Worm (Caenorhabditis elegans): ENCODE results near the gene ZK470.4.
A peak's percentile ranks its signal among the peaks of the same experiment; 100 is the strongest.

Gene ZK470.4

DNA sequence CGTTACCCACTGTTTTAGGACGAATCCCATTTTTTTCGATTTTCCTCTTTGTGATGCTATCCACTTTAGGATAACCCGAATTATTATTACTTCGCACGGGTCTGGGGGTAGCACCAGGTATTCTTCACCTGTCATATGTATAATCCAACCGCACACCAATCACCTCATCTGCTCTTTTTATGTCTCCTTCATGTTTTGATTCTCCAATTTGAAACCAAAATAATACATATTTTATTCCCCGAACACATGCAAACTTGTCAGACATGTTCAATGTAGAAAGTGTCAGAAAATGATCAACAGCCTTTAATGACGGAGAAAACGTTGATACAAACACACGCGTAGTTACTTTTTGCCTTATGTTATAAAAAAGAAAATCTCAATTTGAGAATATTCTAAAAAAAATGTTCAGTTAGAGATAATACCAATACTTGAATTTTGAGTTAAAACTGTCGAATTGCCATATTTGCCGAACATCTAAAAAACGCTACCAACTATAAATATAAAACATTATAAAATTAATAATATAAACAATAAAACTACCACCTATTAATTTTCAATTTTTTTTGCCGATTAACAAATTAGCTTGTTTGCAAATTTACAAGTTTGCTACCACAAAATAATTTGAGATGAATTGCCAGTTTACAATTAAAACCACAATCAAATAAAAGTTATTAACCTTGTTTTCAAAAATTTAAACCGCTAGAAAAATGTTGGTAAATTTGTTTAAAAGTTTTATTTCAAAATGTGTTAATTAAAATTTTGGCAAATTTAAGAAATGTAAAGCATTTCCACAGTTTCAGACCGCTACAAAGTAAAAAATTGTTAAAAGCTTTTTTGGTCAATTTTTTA lies 8.3 kb upstream of the ZK470.4 start (continued):
- TF ChIP-seq daf-16 (GFP tag; optimal IDR thresholded peaks at IDR 0.05) (no peak), daf-16 (tag; optimal IDR thresholded peaks at IDR 0.05) (peak; percentile 3), ztf-7 (tag; optimal IDR thresholded peaks at IDR 0.05) (no peak)

- no peak for TF ChIP-seq vab-7 (GFP tag; IDR thresholded peaks at IDR 0.05)
- TF ChIP-seq egl-43 (GFP tag; IDR thresholded peaks at IDR 0.05): no peak
- peak in 1 of 2 experiments; percentile 1 for TF ChIP-seq lsy-2 (tag; optimal IDR thresholded peaks at IDR 0.05)
- TF ChIP-seq set-16 (GFP tag; IDR thresholded peaks at IDR 0.05): no peak; the same call in 1 of the 2 replicates
- TF ChIP-seq nhr-6 (tag; optimal IDR thresholded peaks at IDR 0.05): no peak
- TF ChIP-seq ctbp-1 (GFP tag; IDR thresholded peaks at IDR 0.05): no peak
- no peak for TF ChIP-seq unc-130 (GFP tag; optimal IDR thresholded peaks at IDR 0.05)
- TF ChIP-seq egl-27 (tag; optimal IDR thresholded peaks at IDR 0.05): no peak
- 0 out of 2 replicates have a peak, but pooled peaks have one; percentile 21 for TF ChIP-seq hmg-1.1 (GFP tag; IDR thresholded peaks at IDR 0.05)
- no peak for TF ChIP-seq zag-1 (tag; optimal IDR thresholded peaks at IDR 0.05)
- TF ChIP-seq nhr-42 (GFP tag; IDR thresholded peaks at IDR 0.05): no peak
- no peak for TF ChIP-seq T20F7.1 (GFP tag; optimal IDR thresholded peaks at IDR 0.05)
- TF ChIP-seq zip-11 (GFP tag; IDR thresholded peaks at IDR 0.05): no peak
- TF ChIP-seq nhr-77 (tag; optimal IDR thresholded peaks at IDR 0.05): no peak
- no peak for TF ChIP-seq lin-1 (GFP tag; IDR thresholded peaks at IDR 0.05)
- no peak for TF ChIP-seq F44E2.7 (GFP tag; IDR thresholded peaks at IDR 0.05)
- no peak for TF ChIP-seq dmd-8 (GFP tag; IDR thresholded peaks at IDR 0.05)
- 0 out of 2 replicates have a peak, but pooled peaks have one; percentile 4 for TF ChIP-seq pha-4 (GFP tag; IDR thresholded peaks at IDR 0.05)
- no peak for TF ChIP-seq pha-4 (tag; optimal IDR thresholded peaks at IDR 0.05)
- no peak for TF ChIP-seq daf-16 (GFP tag; optimal IDR thresholded peaks at IDR 0.05)
- TF ChIP-seq daf-16 (tag; optimal IDR thresholded peaks at IDR 0.05): peak; percentile 0
- TF ChIP-seq aha-1 (tag): peak; percentile 97
- no peak for TF ChIP-seq R02D3.7 (tag; optimal IDR thresholded peaks at IDR 0.05)
- no peak for TF ChIP-seq nhr-25 (tag; optimal IDR thresholded peaks at IDR 0.05; ENCODE audit: borderline replicate concordance, insufficient read depth)
- peak; percentile 29; the same call in 1 of the 2 replicates for TF ChIP-seq T26A8.4 (GFP tag; IDR thresholded peaks at IDR 0.05)
- TF ChIP-seq F37D6.2 (tag; optimal IDR thresholded peaks at IDR 0.05): peak; percentile 7
- TF ChIP-seq D1046.2 (GFP tag; IDR thresholded peaks at IDR 0.05): no peak
- TF ChIP-seq dpl-1 (GFP tag; optimal IDR thresholded peaks at IDR 0.05): no peak
- TF ChIP-seq ceh-28 (tag; optimal IDR thresholded peaks at IDR 0.05): no peak
- TF ChIP-seq lin-38 (GFP tag; IDR thresholded peaks at IDR 0.05): no peak
Measured at ce11 chrX:4146798-4147543, 7.4 kb upstream of the ZK470.4 start.

- TF ChIP-seq D1046.2 (GFP tag; IDR thresholded peaks at IDR 0.05): 0 out of 2 replicates have a peak, but pooled peaks have one; percentile 17
- peak in 1 of 2 experiments; percentile 58 for TF ChIP-seq unc-62 (GFP tag; optimal IDR thresholded peaks at IDR 0.05 in 1 of 2)
- no peak for TF ChIP-seq unc-62 (tag; optimal IDR thresholded peaks at IDR 0.05)
- peak; percentile 44; the same call in 1 of the 2 replicates for TF ChIP-seq mxl-2 (GFP tag; conservative IDR thresholded peaks at IDR 0.05)
- no peak for TF ChIP-seq daf-16 (GFP tag; optimal IDR thresholded peaks at IDR 0.05)
- peak; percentile 9 for TF ChIP-seq daf-16 (tag; optimal IDR thresholded peaks at IDR 0.05)
- no peak for TF ChIP-seq ceh-28 (tag; optimal IDR thresholded peaks at IDR 0.05)
- TF ChIP-seq nhr-25 (tag; optimal IDR thresholded peaks at IDR 0.05; ENCODE audit: borderline replicate concordance, insufficient read depth): peak; percentile 23
- peak; percentile 29 for TF ChIP-seq aha-1 (tag)
- no peak for TF ChIP-seq nhr-48 (tag; optimal IDR thresholded peaks at IDR 0.05)
Measured at ce11 chrX:4146046-4146445, 6.5 kb upstream of the ZK470.4 start.
